Fruit fly (Drosophila melanogaster) whole organism, embryonic: ENCODE measurements around the gene Lipt2.

Experiments
- Adf1 ChIP-seq: fragments of 200-800 bp; sonication (Bioruptor generic); IDR thresholded peaks from 2 replicates; pipeline ENCODE4 v1.3.6; 2022; ENCODE audit warnings: missing biosample characterization, missing genetic modification characterization
- Bdp1 ChIP-seq: fragments of 200-800 bp; sonication (Bioruptor generic); optimal IDR thresholded peaks from 3 replicates; lab custom pipeline; 2016; ENCODE audit warnings: missing biosample characterization, missing genetic modification characterization
- BtbVII ChIP-seq: fragments of 200-800 bp; sonication (Bioruptor generic); optimal IDR thresholded peaks from 3 replicates; lab custom pipeline; 2017; ENCODE audit warnings: missing biosample characterization, mild to moderate bottlenecking, missing genetic modification characterization
- CG10274 ChIP-seq: fragments of 200-800 bp; sonication (Bioruptor generic); optimal IDR thresholded peaks from 3 replicates; lab custom pipeline; 2017; ENCODE audit warnings: missing biosample characterization, mild to moderate bottlenecking, missing genetic modification characterization
- CG10543 ChIP-seq: fragments of 200-800 bp; sonication (Bioruptor generic); optimal IDR thresholded peaks from 3 replicates; lab custom pipeline; 2017; ENCODE audit warnings: missing biosample characterization, mild to moderate bottlenecking, missing genetic modification characterization, moderate library complexity
- CG11456 ChIP-seq: fragments of 200-800 bp; sonication (Bioruptor generic); IDR thresholded peaks from 3 replicates; pipeline ENCODE4 v1.3.6; 2022; ENCODE audit warnings: missing biosample characterization, missing genetic modification characterization
- CG1233 ChIP-seq: fragments of 200-800 bp; sonication (Bioruptor generic); optimal IDR thresholded peaks from 4 replicates; lab custom pipeline; 2018; ENCODE audit warnings: missing biosample characterization, mild to moderate bottlenecking, missing genetic modification characterization
- CG13123 ChIP-seq: fragments of 200-800 bp; sonication (Bioruptor generic); optimal IDR thresholded peaks from 2 replicates; lab custom pipeline; 2016; ENCODE audit warnings: missing biosample characterization, missing genetic modification characterization
- CG13287 ChIP-seq: fragments of 200-800 bp; sonication (Bioruptor generic); IDR thresholded peaks from 2 replicates; pipeline ENCODE4 v1.3.6; 2022; ENCODE audit warnings: missing biosample characterization, missing genetic modification characterization; ENCODE audit not compliant: partially characterized antibody
- CG13775 ChIP-seq: fragments of 200-800 bp; sonication (Bioruptor generic); optimal IDR thresholded peaks from 3 replicates; lab custom pipeline; 2017; ENCODE audit warnings: missing biosample characterization, mild to moderate bottlenecking, missing genetic modification characterization
- CG14860 ChIP-seq: fragments of 200-800 bp; sonication (Bioruptor generic); IDR thresholded peaks from 3 replicates; pipeline ENCODE4 v1.3.6; 2022; ENCODE audit warnings: missing biosample characterization, missing genetic modification characterization; ENCODE audit not compliant: partially characterized antibody
- CG15514 ChIP-seq: fragments of 200-800 bp; sonication (Bioruptor generic); optimal IDR thresholded peaks from 3 replicates; lab custom pipeline; 2017; ENCODE audit warnings: missing biosample characterization, missing genetic modification characterization, mild to moderate bottlenecking, moderate library complexity, missing genetic modification reagents
- CG15601 ChIP-seq: fragments of 200-800 bp; sonication (Bioruptor generic); optimal IDR thresholded peaks from 3 replicates; lab custom pipeline; 2019; ENCODE audit warnings: missing biosample characterization, mild to moderate bottlenecking, missing genetic modification characterization, moderate library complexity
- CG17912 ChIP-seq: fragments of 200-800 bp; sonication (Bioruptor generic); optimal IDR thresholded peaks from 2 replicates; lab custom pipeline; 2018; ENCODE audit warnings: missing biosample characterization, mild to moderate bottlenecking, missing genetic modification characterization
- CG18764 ChIP-seq: fragments of 200-800 bp; sonication (Bioruptor generic); optimal IDR thresholded peaks from 3 replicates; lab custom pipeline; 2016; ENCODE audit warnings: missing biosample characterization, missing genetic modification characterization
- CG2129 ChIP-seq: fragments of 200-800 bp; sonication (Bioruptor generic); IDR thresholded peaks from 2 replicates; pipeline ENCODE4 v1.3.6; 2022; ENCODE audit warnings: missing biosample characterization, missing genetic modification characterization; ENCODE audit not compliant: partially characterized antibody
- CG31441 ChIP-seq: fragments of 200-800 bp; sonication (Bioruptor generic); IDR thresholded peaks from 2 replicates; pipeline ENCODE4 v1.3.6; 2022; ENCODE audit warnings: missing biosample characterization, missing genetic modification characterization
- CG34422 ChIP-seq: fragments of 200-800 bp; sonication (Bioruptor generic); IDR thresholded peaks from 3 replicates; pipeline ENCODE4 v1.3.6; 2022; ENCODE audit warnings: missing biosample characterization, missing genetic modification characterization
- CG4282 ChIP-seq: fragments of 200-800 bp; sonication (Bioruptor generic); optimal IDR thresholded peaks from 2 replicates; lab custom pipeline; 2016; ENCODE audit warnings: missing biosample characterization, missing genetic modification characterization
- CG5180 ChIP-seq: fragments of 200-800 bp; sonication (Bioruptor generic); optimal IDR thresholded peaks from 3 replicates; lab custom pipeline; 2017; ENCODE audit warnings: missing biosample characterization, missing genetic modification characterization, mild to moderate bottlenecking, moderate library complexity, missing genetic modification reagents
- CG6854 ChIP-seq: fragments of 200-800 bp; sonication (Bioruptor generic); optimal IDR thresholded peaks from 3 replicates; lab custom pipeline; 2017; ENCODE audit warnings: missing biosample characterization, mild to moderate bottlenecking, missing genetic modification characterization
- CG7928 ChIP-seq: fragments of 200-800 bp; sonication (Bioruptor generic); optimal IDR thresholded peaks from 2 replicates; lab custom pipeline; 2017; ENCODE audit warnings: missing biosample characterization, mild to moderate bottlenecking, missing genetic modification characterization
- CG8359 ChIP-seq: fragments of 200-800 bp; sonication (Bioruptor generic); optimal IDR thresholded peaks from 2 replicates; lab custom pipeline; 2017; ENCODE audit warnings: missing biosample characterization, mild to moderate bottlenecking, missing genetic modification characterization, borderline replicate concordance
- CG9876 ChIP-seq: fragments of 200-800 bp; sonication (Bioruptor generic); optimal IDR thresholded peaks from 2 replicates; lab custom pipeline; 2016; ENCODE audit warnings: missing biosample characterization, missing genetic modification characterization
- Drgx ChIP-seq: fragments of 200-800 bp; sonication (Bioruptor generic); IDR thresholded peaks from 2 replicates; pipeline ENCODE4 v1.3.6; 2022; ENCODE audit warnings: missing biosample characterization, missing genetic modification characterization
- ERR ChIP-seq: fragments of 200-800 bp; sonication (Bioruptor generic); optimal IDR thresholded peaks from 2 replicates; lab custom pipeline; 2016; ENCODE audit warnings: missing biosample characterization, missing genetic modification characterization
- Fer1 ChIP-seq: fragments of 200-800 bp; sonication (Bioruptor generic); optimal IDR thresholded peaks from 2 replicates; lab custom pipeline; 2017; ENCODE audit warnings: missing biosample characterization, mild to moderate bottlenecking, missing genetic modification characterization
- HLH4C ChIP-seq: fragments of 200-800 bp; sonication (Bioruptor generic); IDR thresholded peaks from 3 replicates; pipeline ENCODE4 v1.3.6; 2022; ENCODE audit warnings: missing biosample characterization, missing genetic modification characterization; ENCODE audit not compliant: partially characterized antibody
- Hand ChIP-seq: fragments of 200-800 bp; sonication (Bioruptor generic); optimal IDR thresholded peaks from 2 replicates; lab custom pipeline; 2017; ENCODE audit warnings: mild to moderate bottlenecking, missing biosample characterization, missing genetic modification reagents, missing genetic modification characterization
- Hr78 ChIP-seq, 2 experiments: fragments of 200-800 bp in 1 of 2; fragments of >200 bp in 1 of 2; sonication (Bioruptor generic) in 1 of 2; optimal IDR thresholded peaks; 2 replicates each; lab custom pipeline; 2017 to 2019; ENCODE audit warnings: missing biosample characterization in 2 of 2, missing genetic modification characterization in 2 of 2, mild to moderate bottlenecking in 1 of 2, moderate library complexity in 1 of 2
- MTF-1 ChIP-seq: fragments of 200-800 bp; sonication (Bioruptor generic); optimal IDR thresholded peaks from 2 replicates; lab custom pipeline; 2018; ENCODE audit warnings: missing biosample characterization, mild to moderate bottlenecking, missing genetic modification characterization, borderline replicate concordance
- Nf-YA ChIP-seq: fragments of 200-800 bp; sonication (Bioruptor generic); IDR thresholded peaks from 2 replicates; pipeline ENCODE4 v1.3.6; 2022; ENCODE audit warnings: missing biosample characterization, missing genetic modification characterization
- Ptx1 ChIP-seq: fragments of 200-800 bp; sonication (Bioruptor generic); IDR thresholded peaks from 2 replicates; pipeline ENCODE4 v1.3.6; 2022; ENCODE audit warnings: missing biosample characterization, missing genetic modification characterization
- Ravus ChIP-seq: fragments of 200-800 bp; sonication (Bioruptor generic); IDR thresholded peaks from 2 replicates; pipeline ENCODE4 v1.3.6; 2022; ENCODE audit warnings: missing biosample characterization, missing genetic modification characterization
- Side ChIP-seq: fragments of 200-800 bp; sonication (Bioruptor generic); optimal IDR thresholded peaks from 2 replicates; lab custom pipeline; 2016; ENCODE audit warnings: missing biosample characterization, missing genetic modification characterization
- Six4 ChIP-seq: fragments of 200-800 bp; sonication (Bioruptor generic); optimal IDR thresholded peaks from 2 replicates; lab custom pipeline; 2016; ENCODE audit warnings: missing biosample characterization, missing genetic modification characterization
- az2 ChIP-seq: fragments of 200-800 bp; sonication (Bioruptor generic); optimal IDR thresholded peaks from 3 replicates; lab custom pipeline; 2016; ENCODE audit warnings: missing biosample characterization, missing genetic modification characterization
- crc ChIP-seq: fragments of 200-800 bp; sonication (Bioruptor generic); optimal IDR thresholded peaks from 2 replicates; lab custom pipeline; 2016; ENCODE audit warnings: missing biosample characterization, missing genetic modification characterization
- crol ChIP-seq: fragments of 200-800 bp; sonication (Bioruptor generic); IDR thresholded peaks from 2 replicates; pipeline ENCODE4 v1.3.6; 2022; ENCODE audit warnings: missing biosample characterization, missing genetic modification characterization
- dmrt99B ChIP-seq: fragments of 200-800 bp; sonication (Bioruptor generic); optimal IDR thresholded peaks from 2 replicates; lab custom pipeline; 2018; ENCODE audit warnings: missing biosample characterization, mild to moderate bottlenecking, missing genetic modification characterization, moderate library complexity
- fru ChIP-seq: fragments of >200 bp; optimal IDR thresholded peaks from 2 replicates; lab custom pipeline; 2017
- gem ChIP-seq: fragments of 200-800 bp; sonication (Bioruptor generic); optimal IDR thresholded peaks from 2 replicates; lab custom pipeline; 2019; ENCODE audit warnings: missing biosample characterization, mild to moderate bottlenecking, missing genetic modification characterization, moderate library complexity
- lilli ChIP-seq: fragments of 200-800 bp; sonication (Bioruptor generic); optimal IDR thresholded peaks from 3 replicates; lab custom pipeline; 2016; ENCODE audit warnings: missing biosample characterization, missing genetic modification characterization
- pros ChIP-seq: fragments of 200-800 bp; sonication (Bioruptor generic); optimal IDR thresholded peaks from 3 replicates; lab custom pipeline; 2019; ENCODE audit warnings: missing biosample characterization, mild to moderate bottlenecking, missing genetic modification characterization, moderate library complexity
- sens ChIP-seq: fragments of 200-800 bp; sonication (Bioruptor generic); peaks from one replicate; lab custom pipeline; 2016; ENCODE audit warnings: missing biosample characterization, missing genetic modification characterization
- tgo ChIP-seq: fragments of 200-800 bp; sonication (Bioruptor generic); IDR thresholded peaks from 3 replicates; pipeline ENCODE4 v1.3.6; 2022; ENCODE audit warnings: missing biosample characterization, missing genetic modification characterization
- usp ChIP-seq: fragments of >200 bp; optimal IDR thresholded peaks from 2 replicates; lab custom pipeline; 2017; ENCODE audit warnings: missing biosample characterization, missing genetic modification characterization
- zen ChIP-seq: fragments of 200-800 bp; sonication (Bioruptor generic); optimal IDR thresholded peaks from 3 replicates; lab custom pipeline; 2018; ENCODE audit warnings: missing biosample characterization, mild to moderate bottlenecking, missing genetic modification characterization, moderate library complexity
- zfh1 ChIP-seq: fragments of 200-800 bp; sonication (Bioruptor generic); IDR thresholded peaks from 3 replicates; pipeline ENCODE4 v1.3.6; 2022; ENCODE audit warnings: missing biosample characterization, missing genetic modification characterization

Lipt2 gene

DNA sequence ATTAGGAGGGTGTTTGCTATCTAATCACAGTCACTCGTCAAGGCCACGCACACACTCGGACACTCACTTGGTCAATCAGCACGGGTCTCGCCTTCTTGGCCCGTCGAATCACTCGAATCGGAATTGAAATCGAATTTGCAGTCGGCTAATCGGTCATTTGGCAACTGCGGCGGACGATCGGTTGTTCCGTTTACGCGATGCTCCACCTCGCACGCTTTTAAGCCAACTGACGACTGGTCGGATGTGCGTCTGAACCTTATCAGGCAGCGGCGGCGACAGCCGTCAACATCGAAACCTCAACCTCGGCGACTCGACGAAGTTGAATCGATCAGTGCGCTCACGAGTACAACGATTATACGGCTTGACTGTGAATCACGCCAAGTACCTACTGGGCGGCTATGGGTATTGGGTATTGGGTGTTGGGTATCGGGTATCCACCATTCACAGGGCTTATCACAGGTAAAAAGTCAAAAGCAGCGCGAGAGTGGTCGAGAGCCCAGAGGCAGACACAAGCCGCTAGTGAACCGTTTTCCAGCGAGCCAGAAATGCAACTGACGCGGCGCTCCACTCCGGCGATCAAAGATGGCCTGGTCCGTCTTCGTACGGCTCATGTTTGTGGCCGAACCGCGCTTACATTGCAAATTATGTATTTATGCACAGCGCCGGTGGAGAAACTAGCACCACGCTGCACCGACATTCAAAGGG is 34.1 kb upstream of the Lipt2 start (continued):
- TF ChIP-seq Drgx (GFP tag; lab: Robert Waterston, UW): no peak
- TF ChIP-seq HLH4C (GFP tag; lab: Robert Waterston, UW): no peak
- no peak for TF ChIP-seq CG18764 (GFP tag; lab: Kevin White, UChicago)
- TF ChIP-seq Adf1 (GFP tag; lab: Robert Waterston, UW): peak; percentile 70; the same call in 1 of the 2 replicates
- TF ChIP-seq CG9876 (GFP tag; lab: Kevin White, UChicago): no peak
- no peak for TF ChIP-seq zfh1 (GFP tag; lab: Robert Waterston, UW)
- peak; percentile 25 for TF ChIP-seq CG15514
- TF ChIP-seq CG14860 (GFP tag; lab: Robert Waterston, UW): no peak
- peak; percentile 63 for TF ChIP-seq CG5180 (GFP tag; lab: Kevin White, UChicago)
- TF ChIP-seq Bdp1 (GFP tag; lab: Kevin White, UChicago): no peak
- no peak for TF ChIP-seq dmrt99B (tag; lab: Kevin White, UChicago)
- TF ChIP-seq tgo (GFP tag; lab: Robert Waterston, UW): no peak; the same call in 2 of the 3 replicates
- no peak for TF ChIP-seq gem
- TF ChIP-seq CG13123: no peak
- TF ChIP-seq CG13287 (GFP tag; lab: Robert Waterston, UW): 0 out of 2 replicates have a peak, but pooled peaks have one; percentile 17
- TF ChIP-seq BtbVII: peak; percentile 12
- no peak for TF ChIP-seq ERR
- TF ChIP-seq CG10543 (GFP tag; lab: Kevin White, UChicago): peak; percentile 93
- no peak for TF ChIP-seq Nf-YA
- TF ChIP-seq crc (GFP tag; lab: Kevin White, UChicago): no peak
- no peak for TF ChIP-seq crol (GFP tag; lab: Robert Waterston, UW)
- TF ChIP-seq CG6854: peak; percentile 36
- no peak for TF ChIP-seq CG2129 (GFP tag; lab: Robert Waterston, UW)
- no peak for TF ChIP-seq CG8359 (GFP tag; lab: Kevin White, UChicago)
- no peak for TF ChIP-seq usp (GFP tag; lab: Kevin White, UChicago)
- no peak for TF ChIP-seq CG1233 (GFP tag; lab: Kevin White, UChicago)
- 0 out of 3 replicates have a peak, but pooled peaks have one; percentile 31 for TF ChIP-seq CG34422
- peak in 1 of 2 experiments; percentile 69 for TF ChIP-seq Hr78 (GFP tag; optimal IDR thresholded peaks at IDR 0.05; lab: Kevin White, UChicago)
- no peak for TF ChIP-seq pros (GFP tag; lab: Kevin White, UChicago)
- no peak for TF ChIP-seq Side (GFP tag; lab: Kevin White, UChicago)
- TF ChIP-seq CG17912 (GFP tag; lab: Kevin White, UChicago): no peak
- peak; percentile 28 for TF ChIP-seq sens (GFP tag; lab: Kevin White, UChicago)
- no peak for TF ChIP-seq CG7928
- TF ChIP-seq CG31441 (GFP tag; lab: Robert Waterston, UW): no peak
- peak; percentile 35 for TF ChIP-seq Fer1 (GFP tag; lab: Kevin White, UChicago)
- no peak for TF ChIP-seq MTF-1 (GFP tag; lab: Kevin White, UChicago)
- TF ChIP-seq fru (lab: Kevin White, UChicago): no peak
- TF ChIP-seq Ptx1: 0 out of 2 replicates have a peak, but pooled peaks have one; percentile 21
- 0 out of 3 replicates have a peak, but pooled peaks have one; percentile 61 for TF ChIP-seq CG11456 (GFP tag; lab: Robert Waterston, UW)
- no peak for TF ChIP-seq Six4 (GFP tag; lab: Kevin White, UChicago)
- TF ChIP-seq zen (tag; lab: Kevin White, UChicago): no peak
- no peak for TF ChIP-seq Ravus
- TF ChIP-seq Hand (GFP tag; lab: Kevin White, UChicago): peak; percentile 2
- no peak for TF ChIP-seq az2 (GFP tag; lab: Kevin White, UChicago)
- TF ChIP-seq CG10274: no peak
- TF ChIP-seq CG13775 (GFP tag; lab: Kevin White, UChicago): no peak
- no peak for TF ChIP-seq CG4282 (GFP tag; lab: Kevin White, UChicago)
- TF ChIP-seq lilli: peak; percentile 8
- no peak for TF ChIP-seq CG15601 (tag; lab: Kevin White, UChicago)
